Fruit fly (Drosophila melanogaster) ovary, adult (tissue): ENCODE data around the gene lilli.
A peak's percentile ranks its signal among the peaks of the same experiment; 100 is the strongest.

Source experiments
- CG17801 ChIP-seq: fragments of 200-800 bp; optimal IDR thresholded peaks from 2 replicates; lab custom pipeline; 2019; ENCODE audit warnings: missing biosample characterization, mild to moderate bottlenecking, missing genetic modification characterization, moderate library complexity; ENCODE audit not compliant: partially characterized antibody

The lilli gene

dm6 chr2L:2883703-2884294, 1.9 kb upstream of the lilli start:
- TF ChIP-seq CG17801 (GFP tag; lab: Kevin White, UChicago) = no peak

- peak; percentile 65 for TF ChIP-seq CG17801 (GFP tag; lab: Kevin White, UChicago)
Measured at dm6 chr2L:2884683-2885502, 836 bp upstream of the lilli start.

dm6 chr2L:2886226-2886569, 469 bp downstream of the lilli start:
- no peak for TF ChIP-seq CG17801 (GFP tag; lab: Kevin White, UChicago)

- TF ChIP-seq CG17801 (GFP tag; lab: Kevin White, UChicago) = peak; percentile 13
Measured at dm6 chr2L:2886613-2887537, 1.1 kb downstream of the lilli start.

dm6 chr2L:2887760-2888600, 2.3 kb downstream of the lilli start:
- TF ChIP-seq CG17801 (GFP tag; lab: Kevin White, UChicago) = no peak

dm6 chr2L:2888859-2889443, 3.2 kb downstream of the lilli start:
- TF ChIP-seq CG17801 (GFP tag; lab: Kevin White, UChicago) = no peak

- TF ChIP-seq CG17801 (GFP tag; lab: Kevin White, UChicago) = no peak
Measured at dm6 chr2L:2891200-2891599, 5.5 kb downstream of the lilli start.

dm6 chr2L:2894356-2894755, 8.6 kb downstream of the lilli start:
- TF ChIP-seq CG17801 (GFP tag; lab: Kevin White, UChicago) = no peak

dm6 chr2L:2897024-2897549, 11.4 kb downstream of the lilli start:
- no peak for TF ChIP-seq CG17801 (GFP tag; lab: Kevin White, UChicago)

- TF ChIP-seq CG17801 (GFP tag; lab: Kevin White, UChicago) = no peak
Measured at dm6 chr2L:2897710-2898109, 12.0 kb downstream of the lilli start.

- no peak for TF ChIP-seq CG17801 (GFP tag; lab: Kevin White, UChicago)
Measured at dm6 chr2L:2898247-2898646, 12.5 kb downstream of the lilli start.

- TF ChIP-seq CG17801 (GFP tag; lab: Kevin White, UChicago) = no peak
Measured at dm6 chr2L:2900392-2901028, 14.8 kb downstream of the lilli start.

dm6 chr2L:2901445-2901844, 15.7 kb downstream of the lilli start:
- TF ChIP-seq CG17801 (GFP tag; lab: Kevin White, UChicago) = no peak
